Worm (Caenorhabditis elegans): ENCODE measurements around the gene zyx-1.

The zyx-1 gene

ce11 chrII:13056580-13056979, at the start of gene zyx-1:
TSS of gene zyx-1 (plus strand) at chrII:13056910.
- no peak for TF ChIP-seq ama-1 (optimal IDR thresholded peaks at IDR 0.05)

ce11 chrII:13007717-13008461, 48.8 kb upstream of the zyx-1 start, which contains the start of gene oig-2:
TSS of gene oig-2 (minus strand) at chrII:13008164.
- TF ChIP-seq hmg-4 (GFP tag; optimal IDR thresholded peaks at IDR 0.05) (no peak), ama-1 (optimal IDR thresholded peaks at IDR 0.05) (no peak), F13C5.2 (tag; optimal IDR thresholded peaks at IDR 0.05) (no peak), pes-1 (GFP tag; IDR thresholded peaks at IDR 0.05) (no peak), sea-1 (GFP tag; conservative IDR thresholded peaks at IDR 0.05) (no peak), hmbx-1 (tag; optimal IDR thresholded peaks at IDR 0.05) (no peak)

ce11 chrII:13012684-13013083, 44.0 kb upstream of the zyx-1 start:
- TF ChIP-seq hmbx-1 (tag; optimal IDR thresholded peaks at IDR 0.05): no peak
- TF ChIP-seq hmg-4 (GFP tag; optimal IDR thresholded peaks at IDR 0.05): peak; percentile 7
- no peak for TF ChIP-seq sea-1 (GFP tag; conservative IDR thresholded peaks at IDR 0.05)
- TF ChIP-seq tbx-37 (GFP tag; conservative IDR thresholded peaks at IDR 0.05): no peak

DNA sequence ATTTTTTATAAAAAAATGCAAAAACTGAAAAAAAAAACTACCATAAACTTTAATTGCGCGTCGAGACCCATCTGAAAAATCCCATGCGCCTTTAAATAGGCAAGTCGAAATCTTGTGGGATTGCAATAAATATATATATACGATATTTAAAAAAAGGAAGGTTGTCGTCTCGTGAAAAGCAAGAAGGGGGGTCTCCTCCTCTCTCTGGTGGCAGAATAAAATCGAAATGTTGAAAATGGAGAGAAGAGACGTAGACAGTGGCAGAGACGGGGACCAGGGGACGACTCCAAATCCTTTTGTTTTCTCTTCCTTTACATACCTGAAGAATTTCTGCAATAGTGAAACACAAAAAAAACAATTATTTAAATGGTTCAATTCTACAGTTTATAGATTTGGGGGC, 42.7 kb upstream of the zyx-1 start, which contains the start of gene F18A11.5:
TSS of gene F18A11.5 (minus strand) at position 321 of the 400 bp plus-strand sequence.
- no peak for TF ChIP-seq sea-1 (GFP tag; conservative IDR thresholded peaks at IDR 0.05)
- no peak for TF ChIP-seq F13C5.2 (tag; optimal IDR thresholded peaks at IDR 0.05)
- no peak for TF ChIP-seq aly-1 (tag; optimal IDR thresholded peaks at IDR 0.05)
- no peak for TF ChIP-seq hmg-4 (GFP tag; optimal IDR thresholded peaks at IDR 0.05)
- no peak for TF ChIP-seq B0310.2 (tag; optimal IDR thresholded peaks at IDR 0.05)
- no peak for TF ChIP-seq tbx-11 (GFP tag; IDR thresholded peaks at IDR 0.05)
- no peak for TF ChIP-seq ets-7 (tag; optimal IDR thresholded peaks at IDR 0.05)
- no peak for TF ChIP-seq flt-1 (GFP tag; IDR thresholded peaks at IDR 0.05)

DNA sequence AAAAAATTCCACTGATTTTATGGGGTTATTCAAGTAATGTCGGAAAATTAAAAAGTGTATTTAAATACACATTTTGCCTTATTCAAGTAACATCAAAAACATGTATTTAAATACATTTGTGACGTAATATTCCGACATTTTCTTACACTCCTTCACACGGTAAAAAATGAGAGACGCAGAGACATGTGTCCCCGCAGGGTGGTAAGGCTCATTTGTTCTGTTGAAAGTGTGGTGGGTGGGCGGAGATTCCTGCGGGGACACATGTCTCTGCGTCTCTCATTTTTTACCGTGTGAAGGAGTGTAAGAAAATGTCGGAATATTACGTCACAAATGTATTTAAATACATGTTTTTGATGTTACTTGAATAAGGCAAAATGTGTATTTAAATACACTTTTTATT, 40.3 kb upstream of the zyx-1 start:
- peak; percentile 71 for TF ChIP-seq pes-1 (GFP tag; IDR thresholded peaks at IDR 0.05)
- TF ChIP-seq tbx-11 (GFP tag; IDR thresholded peaks at IDR 0.05): 0 out of 2 replicates have a peak, but pooled peaks have one; percentile 42
- TF ChIP-seq scrt-1 (GFP tag; IDR thresholded peaks at IDR 0.05): 0 out of 2 replicates have a peak, but pooled peaks have one; percentile 39
- TF ChIP-seq flt-1 (GFP tag; IDR thresholded peaks at IDR 0.05): peak; percentile 81
- 0 out of 2 replicates have a peak, but pooled peaks have one; percentile 11 for TF ChIP-seq tbx-37 (GFP tag; conservative IDR thresholded peaks at IDR 0.05)
- peak; percentile 70; the same call in 1 of the 2 replicates for TF ChIP-seq sea-1 (GFP tag; conservative IDR thresholded peaks at IDR 0.05)

ce11 chrII:13022555-13022954, 34.2 kb upstream of the zyx-1 start:
- peak; percentile 21 for TF ChIP-seq ama-1 (optimal IDR thresholded peaks at IDR 0.05)
- TF ChIP-seq tbx-37 (GFP tag; conservative IDR thresholded peaks at IDR 0.05): no peak

- TF ChIP-seq tra-4 (tag; optimal IDR thresholded peaks at IDR 0.05) (no peak), B0310.2 (tag; optimal IDR thresholded peaks at IDR 0.05) (no peak), scrt-1 (GFP tag; IDR thresholded peaks at IDR 0.05) (no peak), ceh-36 (tag; optimal IDR thresholded peaks at IDR 0.05) (no peak), ama-1 (optimal IDR thresholded peaks at IDR 0.05) (no peak), ceh-13 (GFP tag; optimal IDR thresholded peaks at IDR 0.05) (no peak), tbx-11 (GFP tag; IDR thresholded peaks at IDR 0.05) (no peak), hnd-1 (tag; optimal IDR thresholded peaks at IDR 0.05) (no peak), flt-1 (GFP tag; IDR thresholded peaks at IDR 0.05) (no peak)
These were observed 33.2 kb upstream of the zyx-1 start for ce11 chrII:13023518-13023917.

DNA sequence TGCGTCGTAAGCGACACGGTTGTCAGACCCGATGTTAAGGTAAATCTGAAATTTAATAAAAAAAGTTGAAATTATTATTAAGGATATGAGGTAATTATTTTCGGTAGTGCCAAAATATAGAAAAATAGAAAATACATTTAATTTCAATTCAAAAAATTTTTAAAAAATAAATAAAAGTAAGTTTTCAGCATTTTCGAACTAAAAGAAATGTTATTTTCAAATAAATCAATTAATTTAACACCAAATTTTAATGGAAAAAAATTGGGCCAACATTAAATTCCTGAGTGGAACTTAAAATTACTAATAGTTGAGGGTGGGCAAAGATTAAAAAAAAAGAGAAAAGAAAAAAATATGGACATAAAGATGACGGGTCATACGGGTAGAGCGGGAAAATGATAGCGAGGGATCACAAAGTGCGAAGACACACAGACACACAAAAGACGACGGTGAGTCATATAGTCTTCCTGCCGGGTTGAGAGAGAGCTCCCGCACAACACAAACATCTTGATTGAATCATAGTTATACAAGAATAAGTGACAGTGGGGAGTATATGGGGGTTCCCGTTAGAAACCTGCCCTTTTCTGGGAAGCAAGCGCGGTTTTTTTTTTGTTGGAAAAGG, 30.8 kb upstream of the zyx-1 start, which contains the start of gene max-2:
TSS of gene max-2 (minus strand) at position 51 of the 619 bp plus-strand sequence.
- TF ChIP-seq flt-1 (GFP tag; IDR thresholded peaks at IDR 0.05): no peak
- TF ChIP-seq hmg-4 (GFP tag; optimal IDR thresholded peaks at IDR 0.05): peak; percentile 5

- TF ChIP-seq F13C5.2 (tag; optimal IDR thresholded peaks at IDR 0.05): no peak
- TF ChIP-seq B0310.2 (tag; optimal IDR thresholded peaks at IDR 0.05): no peak
- TF ChIP-seq ets-7 (tag; optimal IDR thresholded peaks at IDR 0.05): no peak
- no peak for TF ChIP-seq ceh-13 (GFP tag; optimal IDR thresholded peaks at IDR 0.05)
- no peak for TF ChIP-seq tbx-11 (GFP tag; IDR thresholded peaks at IDR 0.05)
These were observed 27.2 kb upstream of the zyx-1 start for ce11 chrII:13029290-13030050.
